Worm (Caenorhabditis elegans) whole organism, L4/young adult: ENCODE results near the gene fipr-14.

Experiments used
- W03F9.2 ChIP-seq: fragments of 150-350 bp; optimal IDR thresholded peaks from 2 replicates; lab custom pipeline; 2014; ENCODE audit warnings: missing biosample characterization, missing genetic modification characterization
- dao-5 ChIP-seq: sonication (generic microtip); optimal IDR thresholded peaks from 2 replicates; lab custom pipeline; 2016; ENCODE audit warnings: missing genotype, missing genetic modification characterization, moderate library complexity, missing compliant biosample characterization
- him-1 ChIP-seq: sonication (generic microtip); optimal IDR thresholded peaks from 2 replicates; lab custom pipeline; 2016; ENCODE audit warnings: missing genotype, missing genetic modification reagents, missing genetic modification characterization, missing compliant biosample characterization

DNA sequence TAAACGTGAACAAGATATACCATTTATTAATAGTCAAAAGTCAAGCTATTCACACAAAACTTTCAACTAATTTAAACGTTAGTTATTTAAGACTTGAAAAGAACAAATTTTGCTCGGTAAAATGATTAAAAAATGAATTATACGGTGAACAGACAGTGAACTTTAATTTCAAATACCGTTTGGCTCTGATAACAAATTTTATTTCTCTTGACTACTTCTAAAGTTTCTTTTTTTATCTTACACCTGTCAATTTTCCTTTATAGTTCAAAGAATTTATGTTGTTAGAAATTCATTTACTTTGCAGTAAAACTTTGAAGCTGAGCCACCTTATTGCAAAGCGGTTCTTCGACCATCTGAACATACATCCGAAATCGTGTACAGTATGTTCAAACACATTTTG, 38.4 kb downstream of the fipr-14 start, which contains the start of gene ZK593.3:
- TF ChIP-seq him-1 (tag; lab: Kevin White, UChicago) (no peak), dao-5 (tag; lab: Kevin White, UChicago) (no peak), W03F9.2 (no peak)
